Comparison of ENCODE assay signal across 5 fruit fly cellular contexts in genomic region chr3R:21627752-21628151, dm6.
TF ChIP-seq lines count a peak whose summit lies in the region.

No protein-coding gene starts in this region.

- TF ChIP-seq CTCF in whole organism, embryonic (GFP tag; optimal IDR thresholded peaks at IDR 0.05; lab: Kevin White, UChicago): no peak

TF ChIP-seq in whole organism, adult, 20 proteins besides CTCF, POLR2A, EP300 and RAD21:
- TF ChIP-seq CG33017 (tag; optimal IDR thresholded peaks at IDR 0.05; lab: Kevin White, UChicago): no peak
- no peak for TF ChIP-seq CG5204 (GFP tag; optimal IDR thresholded peaks at IDR 0.05; lab: Kevin White, UChicago)
- TF ChIP-seq pad (GFP tag; optimal IDR thresholded peaks at IDR 0.05; lab: Kevin White, UChicago): no peak
- no peak for TF ChIP-seq kay (GFP tag; lab: Kevin White, UChicago; ENCODE audit: borderline replicate concordance)
- peak; percentile 87 for TF ChIP-seq bab1 (GFP tag; optimal IDR thresholded peaks at IDR 0.05; lab: Kevin White, UChicago)
- no peak for TF ChIP-seq ovo (GFP tag; optimal IDR thresholded peaks at IDR 0.05; lab: Kevin White, UChicago)
- TF ChIP-seq CG1620 (GFP tag; optimal IDR thresholded peaks at IDR 0.05; lab: Kevin White, UChicago): no peak
- TF ChIP-seq CG11617 (GFP tag; optimal IDR thresholded peaks at IDR 0.05; lab: Kevin White, UChicago): no peak
- no peak for TF ChIP-seq Crg-1 (GFP tag; optimal IDR thresholded peaks at IDR 0.05; lab: Kevin White, UChicago)
- TF ChIP-seq Hr96 (GFP tag; optimal IDR thresholded peaks at IDR 0.05; lab: Kevin White, UChicago): no peak
- TF ChIP-seq tj (GFP tag; optimal IDR thresholded peaks at IDR 0.05; lab: Kevin White, UChicago): no peak
- TF ChIP-seq Clk (GFP tag; optimal IDR thresholded peaks at IDR 0.05; lab: Kevin White, UChicago): no peak
- TF ChIP-seq toe (GFP tag; optimal IDR thresholded peaks at IDR 0.05; lab: Kevin White, UChicago): no peak
- TF ChIP-seq CG7045 (GFP tag; optimal IDR thresholded peaks at IDR 0.05; lab: Kevin White, UChicago): peak; percentile 24
- TF ChIP-seq CG12768 (GFP tag; optimal IDR thresholded peaks at IDR 0.05; lab: Kevin White, UChicago): peak; percentile 9
- no peak for TF ChIP-seq cic (GFP tag; optimal IDR thresholded peaks at IDR 0.05; lab: Kevin White, UChicago)
- TF ChIP-seq CG7101 (tag; optimal IDR thresholded peaks at IDR 0.05; lab: Kevin White, UChicago): peak; percentile 47
- peak; percentile 60 for TF ChIP-seq CG14711 (tag; optimal IDR thresholded peaks at IDR 0.05; lab: Kevin White, UChicago)

TF ChIP-seq in whole organism, embryonic, 481 proteins besides CTCF, POLR2A, EP300 and RAD21 (continues in another document):
- no peak for TF ChIP-seq z (GFP tag; IDR thresholded peaks at IDR 0.05; lab: Robert Waterston, UW)
- TF ChIP-seq Hr78 (GFP tag; optimal IDR thresholded peaks at IDR 0.05; lab: Kevin White, UChicago): no peak
- no peak for TF ChIP-seq pzg (GFP tag; optimal IDR thresholded peaks at IDR 0.05; lab: Kevin White, UChicago)
- peak; percentile 78 for TF ChIP-seq CG9727 (GFP tag; optimal IDR thresholded peaks at IDR 0.05; lab: Kevin White, UChicago)
- TF ChIP-seq CG8944 (GFP tag; optimal IDR thresholded peaks at IDR 0.05; lab: Kevin White, UChicago): no peak
- TF ChIP-seq stwl (tag; optimal IDR thresholded peaks at IDR 0.05; lab: Kevin White, UChicago): no peak
- TF ChIP-seq dimm (GFP tag; IDR thresholded peaks at IDR 0.05; lab: Robert Waterston, UW): no peak
- no peak for TF ChIP-seq Hr39 (optimal IDR thresholded peaks at IDR 0.05; lab: Kevin White, UChicago)
- TF ChIP-seq rib (GFP tag; IDR thresholded peaks at IDR 0.05; lab: Robert Waterston, UW): peak; percentile 68; the same call in 1 of the 2 replicates
- TF ChIP-seq CG11247 (GFP tag; IDR thresholded peaks at IDR 0.05; lab: Robert Waterston, UW): peak; percentile 55
- TF ChIP-seq fd96Cb (tag; optimal IDR thresholded peaks at IDR 0.05; lab: Kevin White, UChicago): peak; percentile 55
- peak; percentile 44; the same call in 1 of the 3 replicates for TF ChIP-seq zfh1 (GFP tag; IDR thresholded peaks at IDR 0.05; lab: Robert Waterston, UW)
- TF ChIP-seq CG14441 (GFP tag; IDR thresholded peaks at IDR 0.05; lab: Robert Waterston, UW): peak; percentile 67
- TF ChIP-seq sisA (GFP tag; IDR thresholded peaks at IDR 0.05; lab: Robert Waterston, UW): peak; percentile 46; the same call in 1 of the 2 replicates
- peak; percentile 80 for TF ChIP-seq Blimp-1 (GFP tag; optimal IDR thresholded peaks at IDR 0.05; lab: Kevin White, UChicago)
- TF ChIP-seq ERR (GFP tag; optimal IDR thresholded peaks at IDR 0.05; lab: Kevin White, UChicago): no peak
- TF ChIP-seq CG10209 (GFP tag; optimal IDR thresholded peaks at IDR 0.05; lab: Kevin White, UChicago): peak; percentile 64
- 0 out of 2 replicates have a peak, but pooled peaks have one; percentile 26 for TF ChIP-seq CG10321 (GFP tag; IDR thresholded peaks at IDR 0.05; lab: Robert Waterston, UW)

TF ChIP-seq in whole organism, prepupa, 60 proteins besides CTCF, POLR2A, EP300 and RAD21 (continues in another document):
- TF ChIP-seq salr (GFP tag; optimal IDR thresholded peaks at IDR 0.05; lab: Kevin White, UChicago) (peak; percentile 11 to 66), CG6163 (GFP tag; IDR thresholded peaks at IDR 0.05; lab: Robert Waterston, UW) (peak; percentile 86), OdsH (GFP tag; optimal IDR thresholded peaks at IDR 0.05; lab: Kevin White, UChicago) (peak; percentile 76), net (GFP tag; optimal IDR thresholded peaks at IDR 0.05; lab: Kevin White, UChicago) (peak; percentile 62), CG8119 (GFP tag; IDR thresholded peaks at IDR 0.05; lab: Robert Waterston, UW) (peak; percentile 83), dac (GFP tag; optimal IDR thresholded peaks at IDR 0.05; lab: Kevin White, UChicago) (peak; percentile 35), fd85E (GFP tag; optimal IDR thresholded peaks at IDR 0.05; lab: Kevin White, UChicago) (no peak), Met (GFP tag; optimal IDR thresholded peaks at IDR 0.05; lab: Kevin White, UChicago) (peak; percentile 80), lz (GFP tag; optimal IDR thresholded peaks at IDR 0.05; lab: Kevin White, UChicago) (peak; percentile 71), CG16779 (tag; optimal IDR thresholded peaks at IDR 0.05; lab: Kevin White, UChicago) (no peak), Sox102F (GFP tag; optimal IDR thresholded peaks at IDR 0.05; lab: Kevin White, UChicago) (peak; percentile 80), eg (GFP tag; IDR thresholded peaks at IDR 0.05; lab: Robert Waterston, UW) (peak; percentile 90), CG6792 (GFP tag; optimal IDR thresholded peaks at IDR 0.05; lab: Kevin White, UChicago) (peak; percentile 64), cyc (GFP tag; optimal IDR thresholded peaks at IDR 0.05; lab: Kevin White, UChicago) (peak; percentile 66), CG11294 (GFP tag; IDR thresholded peaks at IDR 0.05; lab: Robert Waterston, UW) (peak; percentile 60), ss (GFP tag; optimal IDR thresholded peaks at IDR 0.05; lab: Kevin White, UChicago) (peak in 1 of 2 experiments; percentile 30), esn (GFP tag; optimal IDR thresholded peaks at IDR 0.05; lab: Kevin White, UChicago) (peak; percentile 83), CG15336 (GFP tag; IDR thresholded peaks at IDR 0.05; lab: Robert Waterston, UW) (peak; percentile 86), Eip78C (GFP tag; lab: Kevin White, UChicago) (peak; percentile 90), dsx (GFP tag; optimal IDR thresholded peaks at IDR 0.05; lab: Kevin White, UChicago; ENCODE audit: poor library complexity, severe bottlenecking) (peak; percentile 27)

TF ChIP-seq in whole organism, pupa, 21 proteins besides CTCF, POLR2A, EP300 and RAD21:
- TF ChIP-seq CG12605 (GFP tag; IDR thresholded peaks at IDR 0.05; lab: Robert Waterston, UW) (peak; percentile 77), D1 (tag; optimal IDR thresholded peaks at IDR 0.05; lab: Kevin White, UChicago) (peak; percentile 45), CG17806 (tag; optimal IDR thresholded peaks at IDR 0.05; lab: Kevin White, UChicago) (peak; percentile 70), Snoo (tag; optimal IDR thresholded peaks at IDR 0.05; lab: Kevin White, UChicago) (peak; percentile 61), CG15710 (tag; optimal IDR thresholded peaks at IDR 0.05; lab: Kevin White, UChicago) (peak; percentile 42), gl (tag; optimal IDR thresholded peaks at IDR 0.05; lab: Kevin White, UChicago) (no peak), CG32121 (GFP tag; IDR thresholded peaks at IDR 0.05; lab: Robert Waterston, UW) (peak; percentile 78), CG4496 (GFP tag; IDR thresholded peaks at IDR 0.05; lab: Robert Waterston, UW) (peak; percentile 79), EcR (GFP tag; optimal IDR thresholded peaks at IDR 0.05; lab: Kevin White, UChicago) (no peak), CG10348 (GFP tag; IDR thresholded peaks at IDR 0.05; lab: Robert Waterston, UW) (0 out of 2 replicates have a peak, but pooled peaks have one; percentile 36), CG9948 (tag; optimal IDR thresholded peaks at IDR 0.05; lab: Kevin White, UChicago) (peak; percentile 66), CG8301 (tag; optimal IDR thresholded peaks at IDR 0.05; lab: Kevin White, UChicago) (peak; percentile 82), rn (GFP tag; IDR thresholded peaks at IDR 0.05; lab: Robert Waterston, UW) (peak; percentile 53; the same call in 1 of the 2 replicates), CG14655 (GFP tag; optimal IDR thresholded peaks at IDR 0.05; lab: Kevin White, UChicago) (peak; percentile 86), Ets98B (GFP tag; IDR thresholded peaks at IDR 0.05; lab: Robert Waterston, UW) (peak; percentile 75), CG13204 (GFP tag; optimal IDR thresholded peaks at IDR 0.05; lab: Kevin White, UChicago) (no peak), CG34367 (tag; optimal IDR thresholded peaks at IDR 0.05; lab: Kevin White, UChicago) (peak; percentile 51), Pif1B (GFP tag; optimal IDR thresholded peaks at IDR 0.05; lab: Kevin White, UChicago) (peak; percentile 46), Pif1A (GFP tag; optimal IDR thresholded peaks at IDR 0.05; lab: Kevin White, UChicago) (peak; percentile 73), CG8159 (tag; optimal IDR thresholded peaks at IDR 0.05; lab: Kevin White, UChicago) (peak; percentile 60), fd96Ca (GFP tag; IDR thresholded peaks at IDR 0.05; lab: Robert Waterston, UW) (peak; percentile 69; the same call in 2 of the 3 replicates)
TF ChIP-seq in whole organism, pupa: peak in this region for 18.

TF ChIP-seq in whole organism, wandering third instar larva, 38 proteins besides CTCF, POLR2A, EP300 and RAD21 (continues in another document):
- TF ChIP-seq pan (optimal IDR thresholded peaks at IDR 0.05; lab: Kevin White, UChicago): no peak
- peak; percentile 85 for TF ChIP-seq brk (GFP tag; optimal IDR thresholded peaks at IDR 0.05; lab: Kevin White, UChicago)
- TF ChIP-seq fru (GFP tag; optimal IDR thresholded peaks at IDR 0.05; lab: Kevin White, UChicago): peak; percentile 80
- no peak for TF ChIP-seq GATAd (GFP tag; optimal IDR thresholded peaks at IDR 0.05; lab: Kevin White, UChicago)
- peak; percentile 82 for TF ChIP-seq HLH106 (tag; optimal IDR thresholded peaks at IDR 0.05; lab: Kevin White, UChicago)
- peak; percentile 84 for TF ChIP-seq OdsH (GFP tag; optimal IDR thresholded peaks at IDR 0.05; lab: Kevin White, UChicago)
- TF ChIP-seq lola (GFP tag; optimal IDR thresholded peaks at IDR 0.05; lab: Kevin White, UChicago): no peak
- TF ChIP-seq dsf (GFP tag; optimal IDR thresholded peaks at IDR 0.05; lab: Kevin White, UChicago; ENCODE audit: borderline replicate concordance): no peak
- TF ChIP-seq Jra (GFP tag; optimal IDR thresholded peaks at IDR 0.05; lab: Kevin White, UChicago): peak; percentile 51
- TF ChIP-seq Sp1 (GFP tag; optimal IDR thresholded peaks at IDR 0.05; lab: Kevin White, UChicago): peak; percentile 81
- peak; percentile 52 for TF ChIP-seq sage (GFP tag; optimal IDR thresholded peaks at IDR 0.05; lab: Kevin White, UChicago)
- peak; percentile 72 for TF ChIP-seq br (GFP tag; optimal IDR thresholded peaks at IDR 0.05; lab: Kevin White, UChicago)
- TF ChIP-seq usp (GFP tag; optimal IDR thresholded peaks at IDR 0.05; lab: Kevin White, UChicago): no peak
- no peak for TF ChIP-seq Hr78 (GFP tag; optimal IDR thresholded peaks at IDR 0.05; lab: Kevin White, UChicago)
- peak; percentile 89 for TF ChIP-seq h (GFP tag; optimal IDR thresholded peaks at IDR 0.05; lab: Kevin White, UChicago)
- peak; percentile 59 for TF ChIP-seq Rel (GFP tag; optimal IDR thresholded peaks at IDR 0.05; lab: Kevin White, UChicago)
- TF ChIP-seq Rel (tag; optimal IDR thresholded peaks at IDR 0.05; lab: Kevin White, UChicago): peak; percentile 43
- TF ChIP-seq Dif (GFP tag; optimal IDR thresholded peaks at IDR 0.05; lab: Kevin White, UChicago; ENCODE audit: partially characterized antibody): no peak
- TF ChIP-seq dmrt93B (GFP tag; optimal IDR thresholded peaks at IDR 0.05; lab: Kevin White, UChicago): peak; percentile 51
- peak; percentile 27 for TF ChIP-seq CG9705 (GFP tag; optimal IDR thresholded peaks at IDR 0.05; lab: Kevin White, UChicago)
- no peak for TF ChIP-seq jim (GFP tag; optimal IDR thresholded peaks at IDR 0.05; lab: Kevin White, UChicago)
- TF ChIP-seq Abd-B (GFP tag; optimal IDR thresholded peaks at IDR 0.05; lab: Kevin White, UChicago): no peak
- TF ChIP-seq Hnf4 (GFP tag; optimal IDR thresholded peaks at IDR 0.05; lab: Kevin White, UChicago): peak; percentile 75
- TF ChIP-seq sv (GFP tag; optimal IDR thresholded peaks at IDR 0.05; lab: Kevin White, UChicago): peak; percentile 13
